Worm (Caenorhabditis elegans): ENCODE measurements around the gene F16G10.5.

- no peak for TF ChIP-seq fkh-10 (GFP tag; optimal IDR thresholded peaks at IDR 0.05)
- TF ChIP-seq nhr-11 (tag; optimal IDR thresholded peaks at IDR 0.05): no peak
- no peak for TF ChIP-seq ZK546.5 (tag; optimal IDR thresholded peaks at IDR 0.05)
Observed at ce11 chrII:2335572-2335971, 31.5 kb upstream of the F16G10.5 start, which contains the start of gene F43C11.7.

Data from whole organism, L3 larva.